Worm (Caenorhabditis elegans) whole organism, midembryonic: ENCODE measurements around the gene srt-65.

ENCODE experiments used
- T22C8.4 ChIP-seq: fragments of 200-800 bp; sonication (Bioruptor generic); IDR thresholded peaks from 2 replicates; pipeline ENCODE4 v1.3.6; 2022; ENCODE audit warnings: missing genetic modification characterization, missing compliant biosample characterization
- cog-1 ChIP-seq: sonication (generic microtip); optimal IDR thresholded peaks from 2 replicates; lab custom pipeline; 2016; ENCODE audit warnings: missing genetic modification characterization, missing compliant biosample characterization
- flt-1 ChIP-seq: fragments of 200-800 bp; sonication (Bioruptor generic); IDR thresholded peaks from 2 replicates; pipeline ENCODE4 v1.3.6; 2022; ENCODE audit warnings: missing genetic modification characterization, missing compliant biosample characterization
- klf-2 ChIP-seq: fragments of 200-800 bp; sonication (Bioruptor generic); conservative IDR thresholded peaks from 2 replicates; pipeline ENCODE4 v1.3.6; 2022; ENCODE audit warnings: missing genetic modification reagents, missing genetic modification characterization, missing compliant biosample characterization
- ref-1 ChIP-seq: fragments of 200-800 bp; sonication (Bioruptor generic); conservative IDR thresholded peaks from 2 replicates; pipeline ENCODE4 v1.3.6; 2022; ENCODE audit warnings: missing genetic modification reagents, missing genetic modification characterization, missing compliant biosample characterization
- tab-1 ChIP-seq: fragments of 200-800 bp; sonication (Bioruptor generic); IDR thresholded peaks from 2 replicates; pipeline ENCODE4 v1.3.6; 2022; ENCODE audit warnings: missing genetic modification characterization, missing compliant biosample characterization
- ztf-23 ChIP-seq: fragments of 200-800 bp; sonication (Bioruptor generic); IDR thresholded peaks from 2 replicates; pipeline ENCODE4 v1.3.6; 2022; ENCODE audit warnings: missing genetic modification reagents, missing genetic modification characterization, missing compliant biosample characterization
- ztf-29 ChIP-seq: fragments of 200-800 bp; sonication (Bioruptor generic); IDR thresholded peaks from 2 replicates; pipeline ENCODE4 v1.3.6; 2022; ENCODE audit warnings: missing genetic modification reagents, missing genetic modification characterization, missing compliant biosample characterization

DNA sequence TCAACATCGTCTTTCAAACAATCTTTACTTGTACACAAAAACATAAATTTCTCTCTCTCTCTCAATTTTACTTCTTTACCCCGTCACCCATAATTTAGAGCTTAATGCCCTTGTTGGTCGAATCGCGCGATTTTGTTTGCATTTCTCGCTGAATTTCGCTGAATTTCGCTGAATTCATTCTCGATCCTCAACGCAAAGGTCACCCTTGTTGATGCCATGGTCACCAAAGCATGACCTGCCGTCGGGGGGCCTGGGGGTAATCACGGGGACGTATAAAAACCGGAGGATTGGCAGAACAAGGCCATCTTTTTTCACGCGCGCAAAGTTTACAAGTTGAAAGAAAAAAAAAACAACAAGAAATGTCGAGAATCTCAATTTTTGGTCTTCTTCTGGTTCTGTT lies 42.7 kb downstream of the srt-65 start, which contains the start of gene F14F9.8:
- no peak for TF ChIP-seq tab-1 (GFP tag; lab: Robert Waterston, UW)
- TF ChIP-seq ref-1 (GFP tag; lab: Robert Waterston, UW), result no peak
- no peak for TF ChIP-seq ztf-23
- TF ChIP-seq T22C8.4 (GFP tag; lab: Robert Waterston, UW), result no peak
- TF ChIP-seq flt-1 (GFP tag; lab: Robert Waterston, UW), result no peak
- no peak for TF ChIP-seq cog-1
- TF ChIP-seq ztf-29 (GFP tag; lab: Robert Waterston, UW), result no peak
- no peak for TF ChIP-seq klf-2
